Fruit fly (Drosophila melanogaster) whole organism, embryonic: ENCODE data around the gene Tace.

Source experiments
- Ada2b ChIP-seq: fragments of 200-800 bp; sonication (Bioruptor generic); IDR thresholded peaks from 2 replicates; pipeline ENCODE4 v1.3.6; 2022; ENCODE audit warnings: missing biosample characterization, missing genetic modification characterization
- Atf6 ChIP-seq: fragments of 200-800 bp; sonication (Bioruptor generic); IDR thresholded peaks from 2 replicates; pipeline ENCODE4 v1.3.6; 2022; ENCODE audit warnings: missing biosample characterization, missing genetic modification characterization
- CG10366 ChIP-seq: fragments of 200-800 bp; sonication (Bioruptor generic); IDR thresholded peaks from 2 replicates; pipeline ENCODE4 v1.3.6; 2022; ENCODE audit warnings: missing biosample characterization, missing genetic modification characterization
- CG10979 ChIP-seq: fragments of 200-800 bp; sonication (Bioruptor generic); optimal IDR thresholded peaks from 2 replicates; lab custom pipeline; 2018; ENCODE audit warnings: missing biosample characterization, mild to moderate bottlenecking, missing genetic modification characterization, moderate library complexity
- CG11247 ChIP-seq: fragments of 200-800 bp; sonication (Bioruptor generic); IDR thresholded peaks from 2 replicates; pipeline ENCODE4 v1.3.6; 2022; ENCODE audit warnings: missing biosample characterization, missing genetic modification characterization
- CG11696 ChIP-seq: fragments of 200-800 bp; sonication (Bioruptor generic); IDR thresholded peaks from 2 replicates; pipeline ENCODE4 v1.3.6; 2022; ENCODE audit warnings: missing biosample characterization, missing genetic modification characterization
- CG13287 ChIP-seq: fragments of 200-800 bp; sonication (Bioruptor generic); IDR thresholded peaks from 2 replicates; pipeline ENCODE4 v1.3.6; 2022; ENCODE audit warnings: missing biosample characterization, missing genetic modification characterization; ENCODE audit not compliant: partially characterized antibody
- CG1529 ChIP-seq: fragments of 200-800 bp; sonication (Bioruptor generic); optimal IDR thresholded peaks from 3 replicates; lab custom pipeline; 2018; ENCODE audit warnings: missing biosample characterization, missing genetic modification characterization
- CG15696 ChIP-seq: fragments of 200-800 bp; sonication (Bioruptor generic); optimal IDR thresholded peaks from 2 replicates; lab custom pipeline; 2019; ENCODE audit warnings: missing biosample characterization, mild to moderate bottlenecking, missing genetic modification characterization, moderate library complexity
- CG16815 ChIP-seq: fragments of 200-800 bp; sonication (Bioruptor generic); optimal IDR thresholded peaks from 3 replicates; lab custom pipeline; 2017; ENCODE audit warnings: missing biosample characterization, mild to moderate bottlenecking, missing genetic modification characterization
- CG17568 ChIP-seq: fragments of 200-800 bp; sonication (Bioruptor generic); optimal IDR thresholded peaks from 2 replicates; lab custom pipeline; 2018; ENCODE audit warnings: missing biosample characterization, mild to moderate bottlenecking, missing genetic modification characterization, moderate library complexity
- CG1792 ChIP-seq: fragments of 200-800 bp; sonication (Bioruptor generic); optimal IDR thresholded peaks from 2 replicates; lab custom pipeline; 2016; ENCODE audit warnings: missing biosample characterization, missing genetic modification characterization
- CG2199 ChIP-seq: fragments of 200-800 bp; sonication (Bioruptor generic); IDR thresholded peaks from 3 replicates; pipeline ENCODE4 v1.3.6; 2022; ENCODE audit warnings: missing biosample characterization, missing genetic modification characterization
- CG33557 ChIP-seq: fragments of 200-800 bp; sonication (Bioruptor generic); optimal IDR thresholded peaks from 2 replicates; lab custom pipeline; 2019; ENCODE audit warnings: missing biosample characterization, mild to moderate bottlenecking, missing genetic modification characterization, moderate library complexity
- CG3407 ChIP-seq: fragments of 200-800 bp; sonication (Bioruptor generic); optimal IDR thresholded peaks from 2 replicates; lab custom pipeline; 2018; ENCODE audit warnings: missing biosample characterization, mild to moderate bottlenecking, missing genetic modification characterization
- CG8359 ChIP-seq: fragments of 200-800 bp; sonication (Bioruptor generic); optimal IDR thresholded peaks from 2 replicates; lab custom pipeline; 2017; ENCODE audit warnings: missing biosample characterization, mild to moderate bottlenecking, missing genetic modification characterization, borderline replicate concordance
- CG8924 ChIP-seq: fragments of 200-800 bp; optimal IDR thresholded peaks from 3 replicates; lab custom pipeline; 2019; ENCODE audit warnings: missing biosample characterization, mild to moderate bottlenecking, missing genetic modification characterization, moderate library complexity
- CHES-1-like ChIP-seq: fragments of 200-800 bp; sonication (Bioruptor generic); optimal IDR thresholded peaks from 2 replicates; lab custom pipeline; 2016; ENCODE audit warnings: missing biosample characterization, missing genetic modification characterization
- Dp ChIP-seq: fragments of 200-800 bp; sonication (Bioruptor generic); optimal IDR thresholded peaks from 2 replicates; lab custom pipeline; 2018; ENCODE audit warnings: missing biosample characterization, mild to moderate bottlenecking, missing genetic modification characterization, moderate library complexity
- Eip74EF ChIP-seq, 2 experiments: fragments of 200-800 bp in 1 of 2; fragments of >200 bp in 1 of 2; sonication (Bioruptor generic) in 1 of 2; optimal IDR thresholded peaks; 2 replicates each; lab custom pipeline; 2017 to 2019; ENCODE audit warnings: missing biosample characterization in 2 of 2, missing genetic modification characterization in 2 of 2, mild to moderate bottlenecking in 1 of 2, moderate library complexity in 1 of 2
- Hr3 ChIP-seq: fragments of 200-800 bp; sonication (Bioruptor generic); optimal IDR thresholded peaks from 3 replicates; lab custom pipeline; 2016; ENCODE audit warnings: missing biosample characterization, missing genetic modification characterization
- NK7.1 ChIP-seq: fragments of 200-800 bp; sonication (Bioruptor generic); optimal IDR thresholded peaks from 3 replicates; lab custom pipeline; 2016; ENCODE audit warnings: missing biosample characterization, missing genetic modification characterization
- Optix ChIP-seq: fragments of 200-800 bp; sonication (Bioruptor generic); IDR thresholded peaks from 3 replicates; pipeline ENCODE4 v1.3.6; 2022; ENCODE audit warnings: missing biosample characterization, missing genetic modification characterization
- Rfx ChIP-seq: fragments of 200-800 bp; sonication (Bioruptor generic); IDR thresholded peaks from 2 replicates; pipeline ENCODE4 v1.3.6; 2022; ENCODE audit warnings: missing biosample characterization, missing genetic modification characterization
- al ChIP-seq: fragments of 200-800 bp; sonication (Bioruptor generic); IDR thresholded peaks from 2 replicates; pipeline ENCODE4 v1.3.6; 2022; ENCODE audit warnings: missing biosample characterization, missing genetic modification characterization
- br ChIP-seq: fragments of >200 bp; optimal IDR thresholded peaks from 2 replicates; lab custom pipeline; 2017
- dmrt11E ChIP-seq: fragments of 200-800 bp; sonication (Bioruptor generic); optimal IDR thresholded peaks from 3 replicates; lab custom pipeline; 2018; ENCODE audit warnings: missing biosample characterization, mild to moderate bottlenecking, missing genetic modification characterization, moderate library complexity
- eve ChIP-seq, 2 experiments: fragments of >200 bp; optimal IDR thresholded peaks; 2 replicates each; lab custom pipeline; 2017; ENCODE audit warnings: missing biosample characterization in 2 of 2, missing genetic modification characterization in 2 of 2
- ewg ChIP-seq: fragments of 200-800 bp; sonication (Bioruptor generic); optimal IDR thresholded peaks from 3 replicates; lab custom pipeline; 2017; ENCODE audit warnings: mild to moderate bottlenecking, missing biosample characterization, missing genetic modification reagents, missing genetic modification characterization
- fd102C ChIP-seq: fragments of 200-800 bp; sonication (Bioruptor generic); optimal IDR thresholded peaks from 2 replicates; lab custom pipeline; 2018; ENCODE audit warnings: missing biosample characterization, mild to moderate bottlenecking, missing genetic modification characterization, moderate library complexity
- gcm2 ChIP-seq: fragments of 200-800 bp; sonication (Bioruptor generic); optimal IDR thresholded peaks from 2 replicates; lab custom pipeline; 2016; ENCODE audit warnings: missing biosample characterization, missing genetic modification characterization
- gfzf ChIP-seq: fragments of 200-800 bp; sonication (Bioruptor generic); optimal IDR thresholded peaks from 2 replicates; lab custom pipeline; 2016; ENCODE audit warnings: missing biosample characterization, mild to moderate bottlenecking, missing genetic modification characterization, moderate library complexity
- ken ChIP-seq: fragments of 200-800 bp; sonication (Bioruptor generic); IDR thresholded peaks from 3 replicates; pipeline ENCODE4 v1.3.6; 2022; ENCODE audit warnings: missing biosample characterization, missing genetic modification characterization
- klu ChIP-seq: fragments of 200-800 bp; sonication (Bioruptor generic); IDR thresholded peaks from 2 replicates; pipeline ENCODE4 v1.3.6; 2022; ENCODE audit warnings: missing biosample characterization, missing genetic modification characterization
- lmd ChIP-seq: fragments of 200-800 bp; sonication (Bioruptor generic); IDR thresholded peaks from 2 replicates; pipeline ENCODE4 v1.3.6; 2022; ENCODE audit warnings: missing biosample characterization, missing genetic modification characterization
- luna ChIP-seq: fragments of 200-800 bp; sonication (Bioruptor generic); optimal IDR thresholded peaks from 2 replicates; lab custom pipeline; 2016; ENCODE audit warnings: missing biosample characterization, missing genetic modification characterization
- maf-S ChIP-seq: fragments of 200-800 bp; sonication (Bioruptor generic); optimal IDR thresholded peaks from 2 replicates; lab custom pipeline; 2016; ENCODE audit warnings: missing biosample characterization, missing genetic modification characterization
- mld ChIP-seq: fragments of 200-800 bp; sonication (Bioruptor generic); IDR thresholded peaks from 3 replicates; pipeline ENCODE4 v1.3.6; 2022; ENCODE audit warnings: missing biosample characterization, missing genetic modification characterization; ENCODE audit not compliant: partially characterized antibody
- pan ChIP-seq, 4 experiments: fragments of >200 bp in 3 of 4; fragments of 200-800 bp in 1 of 4; sonication (Bioruptor generic) in 1 of 4; optimal IDR thresholded peaks in 3 of 4; IDR thresholded peaks in 1 of 4; 2 replicates each; pipeline versions ENCODE4 v1.3.6 to Lab custom; 2017 to 2022; ENCODE audit warnings: missing biosample characterization in 2 of 4, missing genetic modification characterization in 2 of 4, mixed read lengths in 1 of 4
- repo ChIP-seq: fragments of 200-800 bp; sonication (Bioruptor generic); optimal IDR thresholded peaks from 2 replicates; lab custom pipeline; 2016; ENCODE audit warnings: missing biosample characterization, missing genetic modification characterization
- rib ChIP-seq: fragments of 200-800 bp; sonication (Bioruptor generic); IDR thresholded peaks from 2 replicates; pipeline ENCODE4 v1.3.6; 2022; ENCODE audit warnings: missing biosample characterization, missing genetic modification characterization
- row ChIP-seq: fragments of 200-800 bp; sonication (Bioruptor generic); IDR thresholded peaks from 3 replicates; pipeline ENCODE4 v1.3.6; 2022; ENCODE audit warnings: missing biosample characterization, missing genetic modification characterization
- sens-2 ChIP-seq: fragments of 200-800 bp; sonication (Bioruptor generic); IDR thresholded peaks from 2 replicates; pipeline ENCODE4 v1.3.6; 2022; ENCODE audit warnings: missing biosample characterization, missing genetic modification characterization
- sna ChIP-seq: fragments of 200-800 bp; sonication (Bioruptor generic); IDR thresholded peaks from 2 replicates; pipeline ENCODE4 v1.3.6; 2022; ENCODE audit warnings: missing biosample characterization, missing genetic modification characterization; ENCODE audit not compliant: partially characterized antibody
- ssp ChIP-seq: fragments of 200-800 bp; sonication (Bioruptor generic); IDR thresholded peaks from 2 replicates; pipeline ENCODE4 v1.3.6; 2022; ENCODE audit warnings: missing biosample characterization, missing genetic modification characterization
- vnd ChIP-seq: fragments of 200-800 bp; sonication (Bioruptor generic); IDR thresholded peaks from 3 replicates; pipeline ENCODE4 v1.3.6; 2022; ENCODE audit warnings: missing biosample characterization, missing genetic modification characterization; ENCODE audit not compliant: partially characterized antibody
- wek ChIP-seq: fragments of 200-800 bp; sonication (Bioruptor generic); optimal IDR thresholded peaks from 3 replicates; lab custom pipeline; 2018; ENCODE audit warnings: missing biosample characterization, mild to moderate bottlenecking, missing genetic modification characterization, moderate library complexity
- zen2 ChIP-seq: fragments of 200-800 bp; sonication (Bioruptor generic); IDR thresholded peaks from 3 replicates; pipeline ENCODE4 v1.3.6; 2022; ENCODE audit warnings: missing biosample characterization, missing genetic modification characterization; ENCODE audit not compliant: partially characterized antibody

Gene Tace

dm6 chr3R:30021559-30022451 lies 21.5 kb downstream of the Tace start, which contains the start of gene Mgat2 (continued):
- no peak for TF ChIP-seq CG10979 (tag; lab: Kevin White, UChicago)
- no peak for TF ChIP-seq pan (optimal IDR thresholded peaks at IDR 0.05; lab: Kevin White, UChicago)
- no peak for TF ChIP-seq pan (GFP tag; optimal IDR thresholded peaks at IDR 0.05 in 1 of 2, IDR thresholded peaks at IDR 0.05 in 1 of 2)
- TF ChIP-seq vnd (GFP tag; lab: Robert Waterston, UW), result peak; percentile 77
- TF ChIP-seq CG33557 (GFP tag; lab: Kevin White, UChicago), result peak; percentile 85
- no peak for TF ChIP-seq eve (GFP tag; optimal IDR thresholded peaks at IDR 0.05; lab: Kevin White, UChicago)
- peak; percentile 55; the same call in 1 of the 2 replicates for TF ChIP-seq Atf6 (GFP tag; lab: Robert Waterston, UW)
- TF ChIP-seq mld (GFP tag; lab: Robert Waterston, UW), result peak; percentile 77; the same call in 2 of the 3 replicates
- TF ChIP-seq Dp, result peak; percentile 79
- TF ChIP-seq Hr3 (GFP tag; lab: Kevin White, UChicago), result no peak
- no peak for TF ChIP-seq CG3407 (GFP tag; lab: Kevin White, UChicago)
- TF ChIP-seq ewg (GFP tag; lab: Kevin White, UChicago), result no peak
- TF ChIP-seq lmd (GFP tag; lab: Robert Waterston, UW), result no peak
- TF ChIP-seq NK7.1, result no peak
- no peak for TF ChIP-seq CG16815 (GFP tag; lab: Kevin White, UChicago)
- TF ChIP-seq ssp, result no peak
- no peak for TF ChIP-seq klu (GFP tag; lab: Robert Waterston, UW)
- TF ChIP-seq row (GFP tag; lab: Robert Waterston, UW), result no peak
- TF ChIP-seq CG1529 (GFP tag; lab: Kevin White, UChicago), result no peak
- TF ChIP-seq CG8359, result no peak
- no peak for TF ChIP-seq maf-S (GFP tag; lab: Kevin White, UChicago)
- TF ChIP-seq CG1792, result no peak
- no peak for TF ChIP-seq luna (GFP tag; lab: Kevin White, UChicago)
- peak; percentile 37; the same call in 1 of the 2 replicates for TF ChIP-seq Rfx (GFP tag; lab: Robert Waterston, UW)
- TF ChIP-seq gcm2, result peak; percentile 32
- TF ChIP-seq CG8924 (tag; lab: Kevin White, UChicago), result peak; percentile 83
- no peak for TF ChIP-seq ken
- peak; percentile 93 for TF ChIP-seq CG13287 (GFP tag; lab: Robert Waterston, UW)
- peak; percentile 2 for TF ChIP-seq dmrt11E (tag; lab: Kevin White, UChicago)
- TF ChIP-seq repo (GFP tag; lab: Kevin White, UChicago), result no peak
- TF ChIP-seq CG2199 (GFP tag; lab: Robert Waterston, UW), result peak; percentile 74; the same call in 1 of the 3 replicates
- no peak for TF ChIP-seq fd102C
- TF ChIP-seq sens-2 (GFP tag; lab: Robert Waterston, UW), result peak; percentile 39; the same call in 1 of the 2 replicates
- no peak for TF ChIP-seq CG10366 (GFP tag; lab: Robert Waterston, UW)
- no peak for TF ChIP-seq CG15696 (tag; lab: Kevin White, UChicago)
- no peak for TF ChIP-seq Ada2b (GFP tag; lab: Robert Waterston, UW)
- TF ChIP-seq gfzf (GFP tag; lab: Kevin White, UChicago), result no peak
- TF ChIP-seq sna (GFP tag; lab: Robert Waterston, UW), result peak; percentile 91
- TF ChIP-seq Eip74EF (GFP tag; optimal IDR thresholded peaks at IDR 0.05; lab: Kevin White, UChicago), result peak in 1 of 2 experiments; percentile 61
- TF ChIP-seq Optix (GFP tag; lab: Robert Waterston, UW), result peak; percentile 30; the same call in 1 of the 3 replicates
- TF ChIP-seq rib (GFP tag; lab: Robert Waterston, UW), result peak; percentile 62; the same call in 1 of the 2 replicates
- peak; percentile 70 for TF ChIP-seq wek
- no peak for TF ChIP-seq al (GFP tag; lab: Robert Waterston, UW)
- 0 out of 2 replicates have a peak, but pooled peaks have one; percentile 7 for TF ChIP-seq CG11696 (GFP tag; lab: Robert Waterston, UW)
- peak; percentile 90 for TF ChIP-seq zen2 (GFP tag; lab: Robert Waterston, UW)
- TF ChIP-seq br, result no peak
- TF ChIP-seq CHES-1-like (GFP tag; lab: Kevin White, UChicago), result peak; percentile 44
- TF ChIP-seq CG11247 (GFP tag; lab: Robert Waterston, UW), result no peak
- TF ChIP-seq CG17568, result no peak
